Worm (Caenorhabditis elegans): ENCODE measurements around the gene smc-6.

- TF ChIP-seq T23F11.4 (GFP tag; optimal IDR thresholded peaks at IDR 0.05) (no peak), pha-4 (tag; optimal IDR thresholded peaks at IDR 0.05) (no peak), fkh-10 (GFP tag; optimal IDR thresholded peaks at IDR 0.05) (no peak), ceh-14 (tag; optimal IDR thresholded peaks at IDR 0.05) (no peak), sdc-2 (tag; optimal IDR thresholded peaks at IDR 0.05) (no peak), pha-2 (tag; optimal IDR thresholded peaks at IDR 0.05) (no peak), F13H6.1 (tag; optimal IDR thresholded peaks at IDR 0.05) (no peak), nhr-11 (tag; optimal IDR thresholded peaks at IDR 0.05) (no peak), hlh-30 (tag; optimal IDR thresholded peaks at IDR 0.05; ENCODE audit: insufficient read depth) (no peak), dve-1 (tag; optimal IDR thresholded peaks at IDR 0.05) (no peak), odd-2 (tag; optimal IDR thresholded peaks at IDR 0.05) (no peak), ref-2 (tag; optimal IDR thresholded peaks at IDR 0.05) (no peak), fax-1 (tag; optimal IDR thresholded peaks at IDR 0.05) (no peak)
Observed at ce11 chrII:11555634-11556033, 22.9 kb upstream of the smc-6 start, which contains the start of gene F54D5.24.
